Fruit fly (Drosophila melanogaster) whole organism, embryonic: ENCODE data around the gene CG5056.

Source experiments
- Aef1 ChIP-seq: fragments of 200-800 bp; sonication (Bioruptor generic); IDR thresholded peaks from 3 replicates; pipeline ENCODE4 v1.3.6; 2022; ENCODE audit warnings: missing biosample characterization, missing genetic modification characterization
- C15 ChIP-seq: fragments of 200-800 bp; sonication (Bioruptor generic); IDR thresholded peaks from 3 replicates; pipeline ENCODE4 v1.3.6; 2022; ENCODE audit warnings: missing biosample characterization, missing genetic modification characterization
- CG11696 ChIP-seq: fragments of 200-800 bp; sonication (Bioruptor generic); IDR thresholded peaks from 2 replicates; pipeline ENCODE4 v1.3.6; 2022; ENCODE audit warnings: missing biosample characterization, missing genetic modification characterization
- CG12391 ChIP-seq: fragments of 200-800 bp; sonication (Bioruptor generic); optimal IDR thresholded peaks from 3 replicates; lab custom pipeline; 2018; ENCODE audit warnings: missing biosample characterization, mild to moderate bottlenecking, missing genetic modification characterization, moderate library complexity
- CG12769 ChIP-seq: fragments of 200-800 bp; sonication (Bioruptor generic); optimal IDR thresholded peaks from 2 replicates; lab custom pipeline; 2019; ENCODE audit warnings: missing biosample characterization, mild to moderate bottlenecking, missing genetic modification characterization, moderate library complexity
- CG15479 ChIP-seq: fragments of 200-800 bp; sonication (Bioruptor generic); optimal IDR thresholded peaks from 3 replicates; lab custom pipeline; 2019; ENCODE audit warnings: missing biosample characterization, mild to moderate bottlenecking, missing genetic modification characterization, moderate library complexity
- CG15696 ChIP-seq: fragments of 200-800 bp; sonication (Bioruptor generic); optimal IDR thresholded peaks from 2 replicates; lab custom pipeline; 2019; ENCODE audit warnings: missing biosample characterization, mild to moderate bottlenecking, missing genetic modification characterization, moderate library complexity
- CG1792 ChIP-seq: fragments of 200-800 bp; sonication (Bioruptor generic); optimal IDR thresholded peaks from 2 replicates; lab custom pipeline; 2016; ENCODE audit warnings: missing biosample characterization, missing genetic modification characterization
- CG2678 ChIP-seq: fragments of 200-800 bp; sonication (Bioruptor generic); optimal IDR thresholded peaks from 3 replicates; lab custom pipeline; 2019; ENCODE audit warnings: missing biosample characterization, mild to moderate bottlenecking, missing genetic modification characterization, moderate library complexity
- CG4282 ChIP-seq: fragments of 200-800 bp; sonication (Bioruptor generic); optimal IDR thresholded peaks from 2 replicates; lab custom pipeline; 2016; ENCODE audit warnings: missing biosample characterization, missing genetic modification characterization
- CG43689 ChIP-seq: fragments of 200-800 bp; sonication (Bioruptor generic); IDR thresholded peaks from 2 replicates; pipeline ENCODE4 v1.3.6; 2022; ENCODE audit warnings: missing biosample characterization, missing genetic modification characterization
- CG4820 ChIP-seq: fragments of 200-800 bp; sonication (Bioruptor generic); optimal IDR thresholded peaks from 3 replicates; lab custom pipeline; 2016; ENCODE audit warnings: missing biosample characterization, missing genetic modification characterization
- CG5953 ChIP-seq: fragments of 200-800 bp; sonication (Bioruptor generic); IDR thresholded peaks from 2 replicates; pipeline ENCODE4 v1.3.6; 2022; ENCODE audit warnings: missing biosample characterization, missing genetic modification characterization
- CG6654 ChIP-seq: fragments of 200-800 bp; sonication (Bioruptor generic); optimal IDR thresholded peaks from 2 replicates; lab custom pipeline; 2017; ENCODE audit warnings: missing biosample characterization, mild to moderate bottlenecking, missing genetic modification characterization
- CG7556 ChIP-seq: fragments of 200-800 bp; sonication (Bioruptor generic); optimal IDR thresholded peaks from 2 replicates; lab custom pipeline; 2017; ENCODE audit warnings: missing biosample characterization, mild to moderate bottlenecking, missing genetic modification characterization
- CG7839 ChIP-seq: fragments of 200-800 bp; sonication (Bioruptor generic); optimal IDR thresholded peaks from 3 replicates; lab custom pipeline; 2018; ENCODE audit warnings: missing biosample characterization, mild to moderate bottlenecking, missing genetic modification characterization, moderate library complexity
- CG8089 ChIP-seq: fragments of 200-800 bp; sonication (Bioruptor generic); optimal IDR thresholded peaks from 3 replicates; lab custom pipeline; 2016; ENCODE audit warnings: missing biosample characterization, missing genetic modification characterization
- CG9797 ChIP-seq: fragments of 200-800 bp; sonication (Bioruptor generic); optimal IDR thresholded peaks from 3 replicates; lab custom pipeline; 2018; ENCODE audit warnings: missing biosample characterization, mild to moderate bottlenecking, missing genetic modification characterization
- CkIIα-i1 ChIP-seq: fragments of 200-800 bp; sonication (Bioruptor generic); IDR thresholded peaks from 2 replicates; pipeline ENCODE4 v1.3.6; 2022; ENCODE audit warnings: missing biosample characterization, missing genetic modification characterization
- HHEX ChIP-seq: fragments of 200-800 bp; sonication (Bioruptor generic); optimal IDR thresholded peaks from 3 replicates; lab custom pipeline; 2017; ENCODE audit warnings: missing biosample characterization, mild to moderate bottlenecking, missing genetic modification characterization, missing genetic modification reagents
- Hr3 ChIP-seq: fragments of 200-800 bp; sonication (Bioruptor generic); optimal IDR thresholded peaks from 3 replicates; lab custom pipeline; 2016; ENCODE audit warnings: missing biosample characterization, missing genetic modification characterization
- MTF-1 ChIP-seq: fragments of 200-800 bp; sonication (Bioruptor generic); optimal IDR thresholded peaks from 2 replicates; lab custom pipeline; 2018; ENCODE audit warnings: missing biosample characterization, mild to moderate bottlenecking, missing genetic modification characterization, borderline replicate concordance
- NK7.1 ChIP-seq: fragments of 200-800 bp; sonication (Bioruptor generic); optimal IDR thresholded peaks from 3 replicates; lab custom pipeline; 2016; ENCODE audit warnings: missing biosample characterization, missing genetic modification characterization
- Sox102F ChIP-seq: fragments of 200-800 bp; sonication (Bioruptor generic); optimal IDR thresholded peaks from 2 replicates; lab custom pipeline; 2018; ENCODE audit warnings: missing biosample characterization, mild to moderate bottlenecking, missing genetic modification characterization, moderate library complexity
- Ssrp ChIP-seq: fragments of 200-800 bp; sonication (Bioruptor generic); optimal IDR thresholded peaks from 2 replicates; lab custom pipeline; 2018; ENCODE audit warnings: missing biosample characterization, mild to moderate bottlenecking, missing genetic modification characterization, moderate library complexity
- Stat92E ChIP-seq, 3 experiments: fragments of >200 bp in 2 of 3; fragments of 200-800 bp in 1 of 3; sonication (Bioruptor generic) in 1 of 3; optimal IDR thresholded peaks; 2 replicates each; lab custom pipeline; 2017 to 2019; ENCODE audit warnings: missing biosample characterization in 3 of 3, missing genetic modification characterization in 3 of 3, mild to moderate bottlenecking in 1 of 3, moderate library complexity in 1 of 3
- Usf ChIP-seq: fragments of 200-800 bp; sonication (Bioruptor generic); optimal IDR thresholded peaks from 2 replicates; lab custom pipeline; 2017; ENCODE audit warnings: missing genotype, missing biosample characterization, missing genetic modification characterization
- abd-A ChIP-seq: fragments of 200-800 bp; sonication (Bioruptor generic); optimal IDR thresholded peaks from 3 replicates; lab custom pipeline; 2019; ENCODE audit warnings: missing biosample characterization, mild to moderate bottlenecking, missing genetic modification characterization, moderate library complexity
- bigmax ChIP-seq: fragments of 200-800 bp; sonication (Bioruptor generic); optimal IDR thresholded peaks from 2 replicates; lab custom pipeline; 2018; ENCODE audit warnings: missing biosample characterization, mild to moderate bottlenecking, missing genetic modification characterization
- caup ChIP-seq: fragments of 200-800 bp; sonication (Bioruptor generic); optimal IDR thresholded peaks from 3 replicates; lab custom pipeline; 2017; ENCODE audit warnings: missing biosample characterization, mild to moderate bottlenecking, missing genetic modification characterization, moderate library complexity; ENCODE audit not compliant: severe bottlenecking
- dimm ChIP-seq: fragments of 200-800 bp; sonication (Bioruptor generic); IDR thresholded peaks from 2 replicates; pipeline ENCODE4 v1.3.6; 2022; ENCODE audit warnings: missing biosample characterization, missing genetic modification characterization
- emc ChIP-seq: fragments of 200-800 bp; sonication (Bioruptor generic); optimal IDR thresholded peaks from 2 replicates; lab custom pipeline; 2016; ENCODE audit warnings: missing biosample characterization, missing genetic modification characterization
- esg ChIP-seq: fragments of 200-800 bp; sonication (Bioruptor generic); conservative IDR thresholded peaks from 2 replicates; pipeline ENCODE4 v1.3.6; 2022; ENCODE audit warnings: missing biosample characterization, missing genetic modification characterization
- eyg ChIP-seq: fragments of 200-800 bp; sonication (Bioruptor generic); optimal IDR thresholded peaks from 3 replicates; lab custom pipeline; 2016; ENCODE audit warnings: missing biosample characterization, missing genetic modification characterization
- fd64A ChIP-seq: fragments of 200-800 bp; sonication (Bioruptor generic); optimal IDR thresholded peaks from 3 replicates; lab custom pipeline; 2018; ENCODE audit warnings: missing biosample characterization, mild to moderate bottlenecking, missing genetic modification characterization
- gce ChIP-seq: fragments of 200-800 bp; sonication (Bioruptor generic); IDR thresholded peaks from 3 replicates; pipeline ENCODE4 v1.3.6; 2022; ENCODE audit warnings: missing biosample characterization, missing genetic modification characterization
- her ChIP-seq: fragments of 200-800 bp; sonication (Bioruptor generic); optimal IDR thresholded peaks from 2 replicates; lab custom pipeline; 2016; ENCODE audit warnings: missing biosample characterization, missing genetic modification characterization
- knrl ChIP-seq: fragments of 200-800 bp; sonication (Bioruptor generic); IDR thresholded peaks from 3 replicates; pipeline ENCODE4 v1.3.6; 2022; ENCODE audit warnings: missing biosample characterization, missing genetic modification characterization; ENCODE audit not compliant: partially characterized antibody
- lab ChIP-seq: fragments of 200-800 bp; sonication (Bioruptor generic); optimal IDR thresholded peaks from 3 replicates; lab custom pipeline; 2017; ENCODE audit warnings: missing biosample characterization, missing genetic modification characterization, mild to moderate bottlenecking, moderate library complexity, missing genetic modification reagents
- lola ChIP-seq, 3 experiments: fragments of >200 bp in 2 of 3; fragments of 200-800 bp in 1 of 3; sonication (Bioruptor generic) in 1 of 3; optimal IDR thresholded peaks; 2 replicates each; lab custom pipeline; 2017 to 2019; ENCODE audit warnings: missing biosample characterization in 3 of 3, missing genetic modification characterization in 3 of 3, mild to moderate bottlenecking in 1 of 3, moderate library complexity in 1 of 3
- pb ChIP-seq: fragments of 200-800 bp; sonication (Bioruptor generic); optimal IDR thresholded peaks from 3 replicates; lab custom pipeline; 2016; ENCODE audit warnings: missing biosample characterization, missing genetic modification characterization
- peb ChIP-seq: fragments of 200-800 bp; sonication (Bioruptor generic); IDR thresholded peaks from 2 replicates; pipeline ENCODE4 v1.3.6; 2022; ENCODE audit warnings: missing biosample characterization, missing genetic modification characterization
- pnt ChIP-seq: fragments of 200-800 bp; sonication (Bioruptor generic); optimal IDR thresholded peaks from 3 replicates; lab custom pipeline; 2016; ENCODE audit warnings: missing biosample characterization, missing genetic modification characterization
- rib ChIP-seq: fragments of 200-800 bp; sonication (Bioruptor generic); IDR thresholded peaks from 2 replicates; pipeline ENCODE4 v1.3.6; 2022; ENCODE audit warnings: missing biosample characterization, missing genetic modification characterization
- schlank ChIP-seq: fragments of 200-800 bp; sonication (Bioruptor generic); optimal IDR thresholded peaks from 2 replicates; lab custom pipeline; 2018; ENCODE audit warnings: missing biosample characterization, mild to moderate bottlenecking, missing genetic modification characterization
- slp2 ChIP-seq: fragments of 200-800 bp; sonication (Bioruptor generic); optimal IDR thresholded peaks from 2 replicates; lab custom pipeline; 2016; ENCODE audit warnings: missing biosample characterization, missing genetic modification characterization
- sr ChIP-seq: fragments of 200-800 bp; sonication (Bioruptor generic); IDR thresholded peaks from 3 replicates; pipeline ENCODE4 v1.3.6; 2022; ENCODE audit warnings: missing biosample characterization, missing genetic modification characterization
- tgo ChIP-seq: fragments of 200-800 bp; sonication (Bioruptor generic); IDR thresholded peaks from 3 replicates; pipeline ENCODE4 v1.3.6; 2022; ENCODE audit warnings: missing biosample characterization, missing genetic modification characterization
- tup ChIP-seq: fragments of 200-800 bp; sonication (Bioruptor generic); optimal IDR thresholded peaks from 2 replicates; lab custom pipeline; 2016; ENCODE audit warnings: missing biosample characterization, mild to moderate bottlenecking, missing genetic modification characterization, moderate library complexity
- yki ChIP-seq: fragments of >200 bp; optimal IDR thresholded peaks from 3 replicates; lab custom pipeline; 2018

Gene CG5056

dm6 chr2L:10331066-10331847 is 35.2 kb upstream of the CG5056 start, which contains the start of the genes Schip1 and Cox10 (continued):
- no peak for TF ChIP-seq pb
- no peak for TF ChIP-seq CG43689
- TF ChIP-seq peb (GFP tag; lab: Robert Waterston, UW) = no peak
- TF ChIP-seq CG5953 (GFP tag; lab: Robert Waterston, UW) = no peak
- no peak for TF ChIP-seq HHEX
- no peak for TF ChIP-seq her (GFP tag; lab: Kevin White, UChicago)
- no peak for TF ChIP-seq CG7556 (GFP tag; lab: Kevin White, UChicago)
- no peak for TF ChIP-seq Aef1 (GFP tag; lab: Robert Waterston, UW)
- no peak for TF ChIP-seq Ssrp (tag; lab: Kevin White, UChicago)
- no peak for TF ChIP-seq Sox102F
- no peak for TF ChIP-seq CkIIα-i1 (GFP tag; lab: Robert Waterston, UW)
- TF ChIP-seq esg (GFP tag; lab: Robert Waterston, UW) = no peak
- no peak for TF ChIP-seq CG4820 (GFP tag; lab: Kevin White, UChicago)
- no peak for TF ChIP-seq CG12769
- TF ChIP-seq rib (GFP tag; lab: Robert Waterston, UW) = no peak
- no peak for TF ChIP-seq knrl (GFP tag; lab: Robert Waterston, UW)
- no peak for TF ChIP-seq pnt
- no peak for TF ChIP-seq CG7839
- peak; percentile 14 for TF ChIP-seq CG9797 (GFP tag; lab: Kevin White, UChicago)
- TF ChIP-seq sr (GFP tag; lab: Robert Waterston, UW) = no peak
- TF ChIP-seq slp2 = no peak
- TF ChIP-seq abd-A (tag; lab: Kevin White, UChicago) = no peak
- peak; percentile 2 for TF ChIP-seq Hr3 (GFP tag; lab: Kevin White, UChicago)
- TF ChIP-seq C15 (GFP tag; lab: Robert Waterston, UW) = no peak
- no peak for TF ChIP-seq NK7.1 (GFP tag; lab: Kevin White, UChicago)
- TF ChIP-seq bigmax (GFP tag; lab: Kevin White, UChicago) = no peak
- TF ChIP-seq CG15696 (tag; lab: Kevin White, UChicago) = no peak
- no peak for TF ChIP-seq dimm (GFP tag; lab: Robert Waterston, UW)
- TF ChIP-seq tup = no peak
- TF ChIP-seq yki (lab: Kevin White, UChicago) = no peak
- no peak for TF ChIP-seq CG15479 (GFP tag; lab: Kevin White, UChicago)
- no peak for TF ChIP-seq eyg (GFP tag; lab: Kevin White, UChicago)
- TF ChIP-seq caup (GFP tag; lab: Kevin White, UChicago) = no peak
- TF ChIP-seq CG11696 = no peak
- no peak for TF ChIP-seq tgo (GFP tag; lab: Robert Waterston, UW)
- TF ChIP-seq schlank = no peak
- no peak for TF ChIP-seq CG1792 (GFP tag; lab: Kevin White, UChicago)
- TF ChIP-seq CG2678 (tag; lab: Kevin White, UChicago) = no peak
- TF ChIP-seq CG6654 = no peak
- TF ChIP-seq CG8089 = no peak
- no peak for TF ChIP-seq emc (GFP tag; lab: Kevin White, UChicago)
- no peak for TF ChIP-seq lab (GFP tag; lab: Kevin White, UChicago)
- TF ChIP-seq CG12391 (tag; lab: Kevin White, UChicago) = peak; percentile 72
- TF ChIP-seq gce (GFP tag; lab: Robert Waterston, UW) = no peak
- TF ChIP-seq MTF-1 = no peak
- no peak for TF ChIP-seq CG4282 (GFP tag; lab: Kevin White, UChicago)
- TF ChIP-seq Stat92E (GFP tag; optimal IDR thresholded peaks at IDR 0.05; lab: Kevin White, UChicago) = no peak
- peak in 1 of 3 experiments; percentile 22 for TF ChIP-seq lola (GFP tag; optimal IDR thresholded peaks at IDR 0.05; lab: Kevin White, UChicago)
- TF ChIP-seq fd64A (GFP tag; lab: Kevin White, UChicago) = no peak
- no peak for TF ChIP-seq Usf (GFP tag; lab: Kevin White, UChicago)
